Worm (Caenorhabditis elegans) whole organism, L4/young adult: ENCODE data around the gene T14B4.3.

Source experiments
- W03F9.2 ChIP-seq: fragments of 150-350 bp; optimal IDR thresholded peaks from 2 replicates; lab custom pipeline; 2014; ENCODE audit warnings: missing biosample characterization, missing genetic modification characterization
- dao-5 ChIP-seq: sonication (generic microtip); optimal IDR thresholded peaks from 2 replicates; lab custom pipeline; 2016; ENCODE audit warnings: missing genotype, missing genetic modification characterization, moderate library complexity, missing compliant biosample characterization
- him-1 ChIP-seq: sonication (generic microtip); optimal IDR thresholded peaks from 2 replicates; lab custom pipeline; 2016; ENCODE audit warnings: missing genotype, missing genetic modification reagents, missing genetic modification characterization, missing compliant biosample characterization

T14B4.3 gene

ce11 chrII:6734674-6735073 lies at the start of gene T14B4.3:
Gene T14B4.3, plus strand, starts transcription at chrII:6734937.
- no peak for TF ChIP-seq him-1 (tag; lab: Kevin White, UChicago)
- no peak for TF ChIP-seq dao-5 (tag; lab: Kevin White, UChicago)
- TF ChIP-seq W03F9.2 (tag; lab: Kevin White, UChicago) = peak; percentile 46

- TF ChIP-seq dao-5 (tag; lab: Kevin White, UChicago) = no peak
- TF ChIP-seq him-1 (tag; lab: Kevin White, UChicago) = no peak
- no peak for TF ChIP-seq W03F9.2 (tag; lab: Kevin White, UChicago)
Observed at ce11 chrII:6685964-6686363, 48.8 kb upstream of the T14B4.3 start.

ce11 chrII:6689088-6689487 lies 45.6 kb upstream of the T14B4.3 start:
- TF ChIP-seq him-1 (tag; lab: Kevin White, UChicago) (no peak), W03F9.2 (tag; lab: Kevin White, UChicago) (no peak), dao-5 (tag; lab: Kevin White, UChicago) (no peak)

ce11 chrII:6695388-6695787 lies 39.3 kb upstream of the T14B4.3 start, which contains the start of gene C18H9.5:
Gene C18H9.5, minus strand, starts transcription at chrII:6695566.
- no peak for TF ChIP-seq dao-5 (tag; lab: Kevin White, UChicago)
- no peak for TF ChIP-seq him-1 (tag; lab: Kevin White, UChicago)
- no peak for TF ChIP-seq W03F9.2 (tag; lab: Kevin White, UChicago)

- TF ChIP-seq W03F9.2 (tag; lab: Kevin White, UChicago) (no peak), dao-5 (tag; lab: Kevin White, UChicago) (no peak), him-1 (tag; lab: Kevin White, UChicago) (no peak)
Observed at ce11 chrII:6698784-6699183, 36.0 kb upstream of the T14B4.3 start, which contains the start of gene C18H9.1. Gene C18H9.1, plus strand, starts transcription at chrII:6699084.

ce11 chrII:6701497-6701896 lies 33.2 kb upstream of the T14B4.3 start, which contains the start of gene C18H9.6:
Gene C18H9.6, minus strand, starts transcription at chrII:6701625.
- TF ChIP-seq dao-5 (tag; lab: Kevin White, UChicago) = no peak
- no peak for TF ChIP-seq W03F9.2 (tag; lab: Kevin White, UChicago)
- no peak for TF ChIP-seq him-1 (tag; lab: Kevin White, UChicago)

ce11 chrII:6705593-6706228 lies 29.0 kb upstream of the T14B4.3 start, which contains the start of gene rpy-1:
Gene rpy-1, minus strand, starts transcription at chrII:6705643.
- no peak for TF ChIP-seq W03F9.2 (tag; lab: Kevin White, UChicago)
- no peak for TF ChIP-seq him-1 (tag; lab: Kevin White, UChicago)
- TF ChIP-seq dao-5 (tag; lab: Kevin White, UChicago) = no peak

- no peak for TF ChIP-seq W03F9.2 (tag; lab: Kevin White, UChicago)
- no peak for TF ChIP-seq dao-5 (tag; lab: Kevin White, UChicago)
- no peak for TF ChIP-seq him-1 (tag; lab: Kevin White, UChicago)
Observed at ce11 chrII:6706552-6707091, 28.1 kb upstream of the T14B4.3 start.

ce11 chrII:6707496-6708260 lies 27.1 kb upstream of the T14B4.3 start:
- TF ChIP-seq dao-5 (tag; lab: Kevin White, UChicago) = no peak
- TF ChIP-seq W03F9.2 (tag; lab: Kevin White, UChicago) = no peak
- no peak for TF ChIP-seq him-1 (tag; lab: Kevin White, UChicago)

ce11 chrII:6708980-6709379 lies 25.8 kb upstream of the T14B4.3 start:
- no peak for TF ChIP-seq W03F9.2 (tag; lab: Kevin White, UChicago)
- peak; percentile 56 for TF ChIP-seq him-1 (tag; lab: Kevin White, UChicago)
- TF ChIP-seq dao-5 (tag; lab: Kevin White, UChicago) = no peak

ce11 chrII:6709680-6710079 lies 25.1 kb upstream of the T14B4.3 start:
- no peak for TF ChIP-seq him-1 (tag; lab: Kevin White, UChicago)
- TF ChIP-seq W03F9.2 (tag; lab: Kevin White, UChicago) = no peak
- TF ChIP-seq dao-5 (tag; lab: Kevin White, UChicago) = no peak

ce11 chrII:6710596-6710995 lies 24.1 kb upstream of the T14B4.3 start:
- TF ChIP-seq dao-5 (tag; lab: Kevin White, UChicago) (no peak), him-1 (tag; lab: Kevin White, UChicago) (no peak), W03F9.2 (tag; lab: Kevin White, UChicago) (no peak)
